Worm (Caenorhabditis elegans) whole organism, early embryonic: ENCODE results near the gene F28A10.1.

ENCODE experiments used
- B0310.2 ChIP-seq: sonication (generic microtip); optimal IDR thresholded peaks from 2 replicates; lab custom pipeline; 2016; ENCODE audit warnings: mild to moderate bottlenecking, missing genetic modification characterization, missing compliant biosample characterization
- F13C5.2 ChIP-seq: sonication (generic microtip); optimal IDR thresholded peaks from 2 replicates; lab custom pipeline; 2017; ENCODE audit warnings: mild to moderate bottlenecking, missing genetic modification characterization, inconsistent platforms, missing compliant biosample characterization
- aly-1 ChIP-seq: sonication (generic microtip); optimal IDR thresholded peaks from 2 replicates; lab custom pipeline; 2016; ENCODE audit warnings: missing genetic modification characterization, missing compliant biosample characterization
- ama-1 ChIP-seq: fragments of 150-350 bp; optimal IDR thresholded peaks from 2 replicates; lab custom pipeline; 2014
- ceh-13 ChIP-seq: fragments of 200-800 bp; sonication (Bioruptor generic); optimal IDR thresholded peaks from 2 replicates; lab custom pipeline; 2018; ENCODE audit warnings: mild to moderate bottlenecking, missing genetic modification characterization, missing compliant biosample characterization
- ceh-36 ChIP-seq: sonication (generic microtip); optimal IDR thresholded peaks from 2 replicates; lab custom pipeline; 2016; ENCODE audit warnings: missing genetic modification characterization, inconsistent platforms, missing compliant biosample characterization
- ets-7 ChIP-seq: sonication (generic microtip); optimal IDR thresholded peaks from 2 replicates; lab custom pipeline; 2016; ENCODE audit warnings: missing genotype, missing genetic modification characterization, missing compliant biosample characterization
- flt-1 ChIP-seq: fragments of 200-800 bp; sonication (Bioruptor generic); IDR thresholded peaks from 2 replicates; pipeline ENCODE4 v1.3.6; 2022; ENCODE audit warnings: missing genetic modification characterization, missing compliant biosample characterization
- hmbx-1 ChIP-seq: sonication (generic microtip); optimal IDR thresholded peaks from 2 replicates; lab custom pipeline; 2016; ENCODE audit warnings: mild to moderate bottlenecking, missing genetic modification characterization, missing compliant biosample characterization
- hmg-4 ChIP-seq: fragments of 200-800 bp; sonication (Bioruptor generic); optimal IDR thresholded peaks from 2 replicates; lab custom pipeline; 2018; ENCODE audit warnings: mild to moderate bottlenecking, missing genetic modification characterization, missing compliant biosample characterization
- hnd-1 ChIP-seq: sonication (generic microtip); optimal IDR thresholded peaks from 2 replicates; lab custom pipeline; 2016; ENCODE audit warnings: missing genetic modification characterization, missing compliant biosample characterization
- pes-1 ChIP-seq: fragments of 200-800 bp; sonication (Bioruptor generic); IDR thresholded peaks from 2 replicates; pipeline ENCODE4 v1.3.6; 2022; ENCODE audit warnings: missing genetic modification reagents, missing genetic modification characterization, missing compliant biosample characterization
- scrt-1 ChIP-seq: fragments of 200-800 bp; sonication (Bioruptor generic); IDR thresholded peaks from 2 replicates; pipeline ENCODE4 v1.3.6; 2022; ENCODE audit warnings: missing genetic modification characterization, missing compliant biosample characterization
- sea-1 ChIP-seq: fragments of 200-800 bp; sonication (Bioruptor generic); conservative IDR thresholded peaks from 2 replicates; pipeline ENCODE4 v1.3.6; 2022; ENCODE audit warnings: missing genetic modification characterization, missing compliant biosample characterization
- tbx-11 ChIP-seq: fragments of 200-800 bp; sonication (Bioruptor generic); IDR thresholded peaks from 2 replicates; pipeline ENCODE4 v1.3.6; 2022; ENCODE audit warnings: missing genetic modification characterization, missing compliant biosample characterization
- tbx-37 ChIP-seq: fragments of 200-800 bp; sonication (Bioruptor generic); conservative IDR thresholded peaks from 2 replicates; pipeline ENCODE4 v1.3.6; 2022; ENCODE audit warnings: missing genetic modification reagents, missing genetic modification characterization, missing compliant biosample characterization
- tra-4 ChIP-seq: sonication (generic microtip); optimal IDR thresholded peaks from 2 replicates; lab custom pipeline; 2017; ENCODE audit warnings: missing genetic modification characterization, missing compliant biosample characterization

Gene F28A10.1

DNA sequence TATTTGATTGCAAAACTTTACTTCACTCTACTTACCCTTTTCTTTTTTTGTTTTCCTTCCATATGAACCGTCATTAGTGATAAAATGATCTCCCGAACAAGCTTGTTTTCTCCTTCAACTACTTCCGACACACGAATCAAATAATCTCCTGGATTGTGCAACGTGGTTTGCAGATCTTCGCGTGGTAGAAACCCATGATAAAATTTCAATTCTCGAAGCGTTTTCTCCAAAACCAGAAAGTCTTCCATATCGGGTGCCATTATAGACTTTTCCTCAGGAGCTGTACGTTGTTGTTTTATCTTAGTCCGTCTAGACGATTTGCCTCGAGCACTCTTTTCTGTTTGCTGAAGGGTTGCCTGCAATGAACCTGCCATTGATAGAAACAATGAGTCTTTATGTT is 28.2 kb upstream of the F28A10.1 start:
- TF ChIP-seq hmg-4 (GFP tag; lab: Kevin White, UChicago) (no peak), aly-1 (tag; lab: Kevin White, UChicago) (no peak), ceh-36 (tag; lab: Kevin White, UChicago) (no peak), F13C5.2 (no peak), tbx-37 (GFP tag; lab: Robert Waterston, UW) (no peak), tbx-11 (GFP tag; lab: Robert Waterston, UW) (no peak), tra-4 (tag; lab: Kevin White, UChicago) (no peak), scrt-1 (GFP tag; lab: Robert Waterston, UW) (no peak), ceh-13 (GFP tag; lab: Kevin White, UChicago) (no peak), B0310.2 (no peak), sea-1 (no peak), flt-1 (GFP tag; lab: Robert Waterston, UW) (no peak), pes-1 (GFP tag; lab: Robert Waterston, UW) (no peak), ama-1 (lab: Kevin White, UChicago) (no peak), hmbx-1 (tag; lab: Kevin White, UChicago) (no peak), ets-7 (tag; lab: Kevin White, UChicago) (no peak), hnd-1 (no peak)

DNA sequence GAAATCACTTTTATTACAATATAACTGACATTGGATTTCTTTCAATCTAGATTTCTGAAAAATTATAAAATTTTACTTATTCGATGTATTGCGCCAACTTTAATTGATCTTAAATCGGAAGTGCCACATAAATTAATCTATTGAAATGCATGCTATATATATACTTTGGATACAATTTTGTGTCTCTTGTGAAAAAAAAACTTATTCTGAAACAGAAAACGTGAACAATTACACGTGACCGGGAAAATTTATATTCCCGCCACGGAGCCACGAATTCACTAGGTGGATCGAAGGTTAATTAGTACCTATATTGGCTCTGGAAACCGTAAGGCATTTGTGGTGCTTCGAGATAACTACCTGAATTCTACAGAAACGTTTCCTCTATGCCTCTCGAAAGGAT is 25.9 kb upstream of the F28A10.1 start, which contains the start of gene F46F5.14:
Gene F46F5.14, plus strand, starts transcription at position 301 of the 400 bp plus-strand sequence.
- TF ChIP-seq sea-1, result no peak
- no peak for TF ChIP-seq B0310.2
- TF ChIP-seq scrt-1 (GFP tag; lab: Robert Waterston, UW), result no peak
- TF ChIP-seq ets-7 (tag; lab: Kevin White, UChicago), result no peak
- no peak for TF ChIP-seq aly-1 (tag; lab: Kevin White, UChicago)
- TF ChIP-seq hnd-1, result no peak
- TF ChIP-seq tbx-11 (GFP tag; lab: Robert Waterston, UW), result no peak
- TF ChIP-seq hmg-4 (GFP tag; lab: Kevin White, UChicago), result no peak
- no peak for TF ChIP-seq ama-1 (lab: Kevin White, UChicago)
- TF ChIP-seq flt-1 (GFP tag; lab: Robert Waterston, UW), result no peak
- TF ChIP-seq pes-1 (GFP tag; lab: Robert Waterston, UW), result no peak
- no peak for TF ChIP-seq tbx-37 (GFP tag; lab: Robert Waterston, UW)
- TF ChIP-seq F13C5.2, result no peak
- TF ChIP-seq hmbx-1 (tag; lab: Kevin White, UChicago), result no peak

DNA sequence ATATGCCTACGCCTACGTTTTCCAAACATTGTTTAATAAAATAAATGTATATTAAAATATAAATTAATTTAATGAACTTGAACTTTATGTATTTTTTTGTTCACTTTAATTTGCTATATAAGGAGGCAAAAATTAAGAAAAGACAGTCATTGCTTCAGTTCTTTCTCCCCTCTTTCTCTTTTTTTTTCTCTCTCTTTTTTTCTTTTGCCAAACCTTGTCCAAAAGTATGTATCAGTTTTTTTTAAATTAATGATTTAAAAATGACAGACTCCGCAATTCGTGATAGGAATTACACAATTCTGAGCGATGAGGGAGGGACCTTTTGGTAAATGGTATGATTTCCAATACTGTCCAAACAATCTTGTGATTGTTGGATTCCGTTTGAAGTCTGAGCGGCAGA is 22.6 kb upstream of the F28A10.1 start, which contains the start of gene F46F5.13:
Gene F46F5.13, plus strand, starts transcription at position 301 of the 400 bp plus-strand sequence.
- no peak for TF ChIP-seq hmg-4 (GFP tag; lab: Kevin White, UChicago)
- TF ChIP-seq flt-1 (GFP tag; lab: Robert Waterston, UW), result no peak
- TF ChIP-seq B0310.2, result no peak
- TF ChIP-seq scrt-1 (GFP tag; lab: Robert Waterston, UW), result no peak
- TF ChIP-seq sea-1, result no peak
- TF ChIP-seq F13C5.2, result no peak
- no peak for TF ChIP-seq ceh-36 (tag; lab: Kevin White, UChicago)
- TF ChIP-seq tra-4 (tag; lab: Kevin White, UChicago), result no peak
- TF ChIP-seq tbx-11 (GFP tag; lab: Robert Waterston, UW), result no peak
- no peak for TF ChIP-seq ets-7 (tag; lab: Kevin White, UChicago)
- TF ChIP-seq ceh-13 (GFP tag; lab: Kevin White, UChicago), result no peak
- TF ChIP-seq tbx-37 (GFP tag; lab: Robert Waterston, UW), result no peak
- no peak for TF ChIP-seq hnd-1
- TF ChIP-seq ama-1 (lab: Kevin White, UChicago), result no peak

DNA sequence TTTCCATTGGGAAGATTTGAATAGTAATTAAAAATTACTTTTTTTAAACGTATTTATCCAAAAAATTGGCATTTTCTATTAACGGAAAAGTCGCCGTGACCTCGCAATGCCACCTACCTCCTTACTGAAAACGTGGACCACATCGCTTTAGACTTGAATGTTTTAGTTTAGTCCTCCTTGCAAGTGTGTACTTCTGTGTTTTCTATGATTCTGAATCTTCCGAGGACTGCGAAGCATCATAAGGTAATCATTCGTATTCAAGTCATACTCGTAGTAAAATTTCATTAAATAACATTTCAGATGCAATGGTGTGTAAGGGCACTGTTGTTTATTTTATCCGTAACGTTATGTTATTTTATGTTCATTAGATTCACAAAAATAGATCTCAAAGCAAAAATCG is 17.2 kb upstream of the F28A10.1 start, which contains the start of gene F46F5.11:
Gene F46F5.11, plus strand, starts transcription at position 301 of the 400 bp plus-strand sequence.
- TF ChIP-seq scrt-1 (GFP tag; lab: Robert Waterston, UW), result no peak
- TF ChIP-seq tbx-11 (GFP tag; lab: Robert Waterston, UW), result no peak
- TF ChIP-seq ets-7 (tag; lab: Kevin White, UChicago), result no peak
- TF ChIP-seq ama-1 (lab: Kevin White, UChicago), result no peak
- TF ChIP-seq hnd-1, result no peak
- TF ChIP-seq pes-1 (GFP tag; lab: Robert Waterston, UW), result no peak
- TF ChIP-seq tbx-37 (GFP tag; lab: Robert Waterston, UW), result no peak
- no peak for TF ChIP-seq hmbx-1 (tag; lab: Kevin White, UChicago)
- no peak for TF ChIP-seq tra-4 (tag; lab: Kevin White, UChicago)
- TF ChIP-seq F13C5.2, result no peak
- TF ChIP-seq aly-1 (tag; lab: Kevin White, UChicago), result no peak
- no peak for TF ChIP-seq ceh-13 (GFP tag; lab: Kevin White, UChicago)
- no peak for TF ChIP-seq ceh-36 (tag; lab: Kevin White, UChicago)

DNA sequence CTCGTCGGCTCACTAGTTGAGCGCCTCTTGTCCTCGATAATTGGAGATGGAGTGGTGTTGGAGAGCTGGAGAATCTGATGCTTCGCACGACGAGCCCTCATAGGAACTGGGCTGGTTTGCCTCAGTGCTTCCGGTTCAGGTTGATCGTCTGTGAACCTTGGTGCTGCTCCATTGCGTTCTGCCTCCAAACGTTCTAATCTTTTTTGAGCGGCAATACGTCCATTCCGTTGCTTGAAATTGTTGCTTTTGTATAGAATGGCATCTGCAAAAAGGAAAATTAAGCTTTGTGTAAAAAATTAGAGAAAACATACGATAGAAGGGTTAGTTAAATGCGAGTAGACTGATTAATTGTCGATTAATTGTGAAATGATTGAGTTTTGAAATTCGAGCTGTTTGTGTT is 12.7 kb upstream of the F28A10.1 start, which contains the start of gene F46F5.5:
Gene F46F5.5, minus strand, starts transcription at position 101 of the 400 bp plus-strand sequence.
- TF ChIP-seq tra-4 (tag; lab: Kevin White, UChicago), result no peak
- no peak for TF ChIP-seq ets-7 (tag; lab: Kevin White, UChicago)
- no peak for TF ChIP-seq F13C5.2
- TF ChIP-seq scrt-1 (GFP tag; lab: Robert Waterston, UW), result no peak
- TF ChIP-seq aly-1 (tag; lab: Kevin White, UChicago), result no peak
- TF ChIP-seq hnd-1, result no peak
- no peak for TF ChIP-seq ceh-36 (tag; lab: Kevin White, UChicago)
- TF ChIP-seq sea-1, result no peak
- TF ChIP-seq hmbx-1 (tag; lab: Kevin White, UChicago), result no peak
- no peak for TF ChIP-seq ama-1 (lab: Kevin White, UChicago)
- no peak for TF ChIP-seq tbx-11 (GFP tag; lab: Robert Waterston, UW)
- no peak for TF ChIP-seq ceh-13 (GFP tag; lab: Kevin White, UChicago)
- TF ChIP-seq flt-1 (GFP tag; lab: Robert Waterston, UW), result no peak
- TF ChIP-seq B0310.2, result no peak
- no peak for TF ChIP-seq pes-1 (GFP tag; lab: Robert Waterston, UW)

DNA sequence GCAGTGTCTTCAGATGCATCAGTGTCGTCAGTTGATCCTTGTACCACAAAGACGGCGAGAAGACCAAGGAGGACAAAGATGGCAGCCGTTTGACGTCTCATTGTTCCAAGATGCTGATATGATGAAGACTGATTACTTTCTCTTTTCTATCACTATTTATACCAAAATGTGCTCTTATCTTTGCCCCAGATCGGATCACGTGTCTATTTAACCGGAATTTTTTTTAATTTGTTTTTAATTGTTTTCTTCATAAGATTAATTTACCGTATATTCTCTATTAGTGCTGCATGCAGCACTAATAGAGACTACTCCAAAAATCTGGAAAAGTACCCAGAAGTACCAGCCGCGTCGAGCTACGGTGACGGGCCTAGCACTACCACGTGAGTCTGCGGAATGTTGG is 10.9 kb upstream of the F28A10.1 start, which contains the start of gene msrp-3:
Gene msrp-3, minus strand, starts transcription at position 101 of the 400 bp plus-strand sequence.
- TF ChIP-seq pes-1 (GFP tag; lab: Robert Waterston, UW), result no peak
- no peak for TF ChIP-seq flt-1 (GFP tag; lab: Robert Waterston, UW)
- TF ChIP-seq sea-1, result no peak
- TF ChIP-seq hmbx-1 (tag; lab: Kevin White, UChicago), result no peak
- no peak for TF ChIP-seq scrt-1 (GFP tag; lab: Robert Waterston, UW)
- TF ChIP-seq B0310.2, result no peak
- TF ChIP-seq tbx-11 (GFP tag; lab: Robert Waterston, UW), result no peak
- no peak for TF ChIP-seq F13C5.2
- TF ChIP-seq tbx-37 (GFP tag; lab: Robert Waterston, UW), result no peak
- no peak for TF ChIP-seq ceh-36 (tag; lab: Kevin White, UChicago)
- no peak for TF ChIP-seq tra-4 (tag; lab: Kevin White, UChicago)
- TF ChIP-seq ets-7 (tag; lab: Kevin White, UChicago), result no peak
- no peak for TF ChIP-seq ama-1 (lab: Kevin White, UChicago)
- no peak for TF ChIP-seq hnd-1
